Worm (Caenorhabditis elegans) whole organism, early embryonic: ENCODE results near the gene K09B11.4.

ENCODE experiments used
- aly-1 ChIP-seq: sonication (generic microtip); optimal IDR thresholded peaks from 2 replicates; lab custom pipeline; 2016; ENCODE audit warnings: missing genetic modification characterization, missing compliant biosample characterization
- ama-1 ChIP-seq: fragments of 150-350 bp; optimal IDR thresholded peaks from 2 replicates; lab custom pipeline; 2014
- ceh-13 ChIP-seq: fragments of 200-800 bp; sonication (Bioruptor generic); optimal IDR thresholded peaks from 2 replicates; lab custom pipeline; 2018; ENCODE audit warnings: mild to moderate bottlenecking, missing genetic modification characterization, missing compliant biosample characterization
- flt-1 ChIP-seq: fragments of 200-800 bp; sonication (Bioruptor generic); IDR thresholded peaks from 2 replicates; pipeline ENCODE4 v1.3.6; 2022; ENCODE audit warnings: missing genetic modification characterization, missing compliant biosample characterization
- hnd-1 ChIP-seq: sonication (generic microtip); optimal IDR thresholded peaks from 2 replicates; lab custom pipeline; 2016; ENCODE audit warnings: missing genetic modification characterization, missing compliant biosample characterization
- pes-1 ChIP-seq: fragments of 200-800 bp; sonication (Bioruptor generic); IDR thresholded peaks from 2 replicates; pipeline ENCODE4 v1.3.6; 2022; ENCODE audit warnings: missing genetic modification reagents, missing genetic modification characterization, missing compliant biosample characterization
- scrt-1 ChIP-seq: fragments of 200-800 bp; sonication (Bioruptor generic); IDR thresholded peaks from 2 replicates; pipeline ENCODE4 v1.3.6; 2022; ENCODE audit warnings: missing genetic modification characterization, missing compliant biosample characterization
- tbx-11 ChIP-seq: fragments of 200-800 bp; sonication (Bioruptor generic); IDR thresholded peaks from 2 replicates; pipeline ENCODE4 v1.3.6; 2022; ENCODE audit warnings: missing genetic modification characterization, missing compliant biosample characterization

DNA sequence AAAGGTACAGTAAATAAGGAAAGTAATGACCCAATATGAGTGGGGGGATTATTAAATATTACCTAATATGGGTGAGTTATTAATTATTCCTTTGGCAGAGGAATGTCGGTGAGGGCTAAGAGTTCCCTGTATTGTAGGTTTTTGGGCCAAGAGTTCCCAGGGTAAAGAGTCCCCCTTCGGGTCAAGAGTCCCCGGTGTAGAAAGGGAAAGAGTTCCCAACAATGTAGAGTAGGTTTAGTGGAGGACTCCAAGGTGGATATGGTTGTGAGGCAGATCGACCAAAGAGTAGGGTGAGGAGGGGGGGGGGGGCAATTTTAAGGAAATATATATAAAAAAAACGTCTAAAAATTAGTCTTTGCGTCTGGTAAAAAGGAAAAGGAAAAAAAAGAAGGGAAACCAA is 27.6 kb downstream of the K09B11.4 start:
- TF ChIP-seq flt-1 (GFP tag; lab: Robert Waterston, UW) (no peak), scrt-1 (GFP tag; lab: Robert Waterston, UW) (no peak), ama-1 (lab: Kevin White, UChicago) (no peak), tbx-11 (no peak), ceh-13 (GFP tag; lab: Kevin White, UChicago) (no peak), aly-1 (tag; lab: Kevin White, UChicago) (no peak), pes-1 (GFP tag; lab: Robert Waterston, UW) (no peak), hnd-1 (no peak)
